Fruit fly (Drosophila melanogaster) whole organism, embryonic: ENCODE results near the gene lili.

ENCODE experiments used
- Atf6 ChIP-seq: fragments of 200-800 bp; sonication (Bioruptor generic); IDR thresholded peaks from 2 replicates; pipeline ENCODE4 v1.3.6; 2022; ENCODE audit warnings: missing biosample characterization, missing genetic modification characterization
- C15 ChIP-seq: fragments of 200-800 bp; sonication (Bioruptor generic); IDR thresholded peaks from 3 replicates; pipeline ENCODE4 v1.3.6; 2022; ENCODE audit warnings: missing biosample characterization, missing genetic modification characterization
- CG10366 ChIP-seq: fragments of 200-800 bp; sonication (Bioruptor generic); IDR thresholded peaks from 2 replicates; pipeline ENCODE4 v1.3.6; 2022; ENCODE audit warnings: missing biosample characterization, missing genetic modification characterization
- CG10565 ChIP-seq: fragments of 200-800 bp; sonication (Bioruptor generic); optimal IDR thresholded peaks from 3 replicates; lab custom pipeline; 2016; ENCODE audit warnings: missing biosample characterization, mild to moderate bottlenecking, missing genetic modification characterization
- CG10959 ChIP-seq: fragments of 200-800 bp; sonication (Bioruptor generic); IDR thresholded peaks from 2 replicates; pipeline ENCODE4 v1.3.6; 2022; ENCODE audit warnings: missing biosample characterization, missing genetic modification characterization
- CG11696 ChIP-seq: fragments of 200-800 bp; sonication (Bioruptor generic); IDR thresholded peaks from 2 replicates; pipeline ENCODE4 v1.3.6; 2022; ENCODE audit warnings: missing biosample characterization, missing genetic modification characterization
- CG12071 ChIP-seq: fragments of 200-800 bp; sonication (Bioruptor generic); optimal IDR thresholded peaks from 3 replicates; lab custom pipeline; 2018; ENCODE audit warnings: missing biosample characterization, mild to moderate bottlenecking, missing genetic modification characterization
- CG12219 ChIP-seq: fragments of 200-800 bp; sonication (Bioruptor generic); optimal IDR thresholded peaks from 3 replicates; lab custom pipeline; 2018; ENCODE audit warnings: missing biosample characterization, mild to moderate bottlenecking, missing genetic modification characterization
- CG1603 ChIP-seq: fragments of 200-800 bp; sonication (Bioruptor generic); optimal IDR thresholded peaks from 2 replicates; lab custom pipeline; 2019; ENCODE audit warnings: missing biosample characterization, mild to moderate bottlenecking, missing genetic modification characterization, moderate library complexity
- CG33213 ChIP-seq: fragments of 200-800 bp; sonication (Bioruptor generic); optimal IDR thresholded peaks from 3 replicates; lab custom pipeline; 2016; ENCODE audit warnings: missing biosample characterization, missing genetic modification characterization
- CG3407 ChIP-seq: fragments of 200-800 bp; sonication (Bioruptor generic); optimal IDR thresholded peaks from 2 replicates; lab custom pipeline; 2018; ENCODE audit warnings: missing biosample characterization, mild to moderate bottlenecking, missing genetic modification characterization
- CG4424 ChIP-seq: fragments of 200-800 bp; sonication (Bioruptor generic); optimal IDR thresholded peaks from 3 replicates; lab custom pipeline; 2016; ENCODE audit warnings: missing biosample characterization, missing genetic modification characterization
- CG6683 ChIP-seq: fragments of 200-800 bp; sonication (Bioruptor generic); optimal IDR thresholded peaks from 2 replicates; lab custom pipeline; 2017; ENCODE audit warnings: missing biosample characterization, mild to moderate bottlenecking, missing genetic modification characterization, missing genetic modification reagents
- CG6813 ChIP-seq: fragments of 200-800 bp; sonication (Bioruptor generic); optimal IDR thresholded peaks from 2 replicates; lab custom pipeline; 2017; ENCODE audit warnings: missing biosample characterization, missing genetic modification characterization, mild to moderate bottlenecking, moderate library complexity, missing genetic modification reagents
- CG7271 ChIP-seq: fragments of 200-800 bp; sonication (Bioruptor generic); optimal IDR thresholded peaks from 2 replicates; lab custom pipeline; 2018; ENCODE audit warnings: missing biosample characterization, mild to moderate bottlenecking, missing genetic modification characterization, moderate library complexity
- CG7786 ChIP-seq: fragments of 200-800 bp; sonication (Bioruptor generic); optimal IDR thresholded peaks from 2 replicates; lab custom pipeline; 2016; ENCODE audit warnings: missing biosample characterization, missing genetic modification characterization
- CG8281 ChIP-seq: fragments of 200-800 bp; sonication (Bioruptor generic); optimal IDR thresholded peaks from 2 replicates; lab custom pipeline; 2018; ENCODE audit warnings: missing biosample characterization, mild to moderate bottlenecking, missing genetic modification characterization, moderate library complexity
- CrebB ChIP-seq: fragments of 200-800 bp; sonication (Bioruptor generic); optimal IDR thresholded peaks from 3 replicates; lab custom pipeline; 2018; ENCODE audit warnings: missing biosample characterization, mild to moderate bottlenecking, missing genetic modification characterization
- Dad ChIP-seq: fragments of 200-800 bp; sonication (Bioruptor generic); optimal IDR thresholded peaks from 3 replicates; lab custom pipeline; 2016; ENCODE audit warnings: missing biosample characterization, missing genetic modification characterization
- Dbx ChIP-seq: fragments of 200-800 bp; sonication (Bioruptor generic); IDR thresholded peaks from 3 replicates; pipeline ENCODE4 v1.3.6; 2022; ENCODE audit warnings: missing biosample characterization, missing genetic modification characterization
- Hmr ChIP-seq: fragments of 200-800 bp; sonication (Bioruptor generic); optimal IDR thresholded peaks from 3 replicates; lab custom pipeline; 2017; ENCODE audit warnings: mild to moderate bottlenecking, missing biosample characterization, missing genetic modification reagents, missing genetic modification characterization
- Hr3 ChIP-seq: fragments of 200-800 bp; sonication (Bioruptor generic); optimal IDR thresholded peaks from 3 replicates; lab custom pipeline; 2016; ENCODE audit warnings: missing biosample characterization, missing genetic modification characterization
- Med ChIP-seq: fragments of 200-800 bp; sonication (Bioruptor generic); peaks from one replicate; lab custom pipeline; 2016; ENCODE audit warnings: missing biosample characterization, missing genetic modification characterization, mild to moderate bottlenecking, inconsistent platforms, moderate library complexity
- NK7.1 ChIP-seq: fragments of 200-800 bp; sonication (Bioruptor generic); optimal IDR thresholded peaks from 3 replicates; lab custom pipeline; 2016; ENCODE audit warnings: missing biosample characterization, missing genetic modification characterization
- Oaz ChIP-seq: fragments of 200-800 bp; sonication (Bioruptor generic); IDR thresholded peaks from 2 replicates; pipeline ENCODE4 v1.3.6; 2022; ENCODE audit warnings: missing biosample characterization, missing genetic modification characterization
- Oli ChIP-seq: fragments of 200-800 bp; sonication (Bioruptor generic); optimal IDR thresholded peaks from 2 replicates; lab custom pipeline; 2018; ENCODE audit warnings: missing biosample characterization, mild to moderate bottlenecking, missing genetic modification characterization, moderate library complexity
- PHDP ChIP-seq: fragments of 200-800 bp; sonication (Bioruptor generic); optimal IDR thresholded peaks from 3 replicates; lab custom pipeline; 2018; ENCODE audit warnings: missing biosample characterization, mild to moderate bottlenecking, missing genetic modification characterization, moderate library complexity
- Pdp1 ChIP-seq, 2 experiments: fragments of 200-800 bp; sonication (Bioruptor generic); optimal IDR thresholded peaks; 3 replicates each; lab custom pipeline; 2016; ENCODE audit warnings: missing biosample characterization in 2 of 2, missing genetic modification characterization in 2 of 2, mild to moderate bottlenecking in 1 of 2, moderate library complexity in 1 of 2
- Sox102F ChIP-seq: fragments of 200-800 bp; sonication (Bioruptor generic); optimal IDR thresholded peaks from 2 replicates; lab custom pipeline; 2018; ENCODE audit warnings: missing biosample characterization, mild to moderate bottlenecking, missing genetic modification characterization, moderate library complexity
- Xrp1 ChIP-seq: fragments of 200-800 bp; sonication (Bioruptor generic); IDR thresholded peaks from 2 replicates; pipeline ENCODE4 v1.3.6; 2022; ENCODE audit warnings: missing biosample characterization, missing genetic modification characterization
- bsh ChIP-seq, 2 experiments: fragments of 200-800 bp; sonication (Bioruptor generic); optimal IDR thresholded peaks; 2 replicates each; lab custom pipeline; 2017 to 2018; ENCODE audit warnings: mild to moderate bottlenecking in 2 of 2, missing biosample characterization in 2 of 2, missing genetic modification characterization in 2 of 2, moderate library complexity in 1 of 2
- chif ChIP-seq, 2 experiments: fragments of 200-800 bp; sonication (Bioruptor generic); optimal IDR thresholded peaks; 3 replicates each; lab custom pipeline; 2016; ENCODE audit warnings: missing biosample characterization in 2 of 2, missing genetic modification characterization in 2 of 2
- crp ChIP-seq, 2 experiments: fragments of 200-800 bp; sonication (Bioruptor generic); optimal IDR thresholded peaks; 2 replicates in 1 of 2; 3 replicates in 1 of 2; lab custom pipeline; 2017; ENCODE audit warnings: missing biosample characterization in 2 of 2, missing genetic modification characterization in 2 of 2, mild to moderate bottlenecking in 1 of 2, moderate library complexity in 1 of 2
- dan ChIP-seq: fragments of 200-800 bp; sonication (Bioruptor generic); IDR thresholded peaks from 2 replicates; pipeline ENCODE4 v1.3.6; 2022; ENCODE audit warnings: missing biosample characterization, missing genetic modification characterization
- emc ChIP-seq: fragments of 200-800 bp; sonication (Bioruptor generic); optimal IDR thresholded peaks from 2 replicates; lab custom pipeline; 2016; ENCODE audit warnings: missing biosample characterization, missing genetic modification characterization
- eve ChIP-seq, 2 experiments: fragments of >200 bp; optimal IDR thresholded peaks; 2 replicates each; lab custom pipeline; 2017; ENCODE audit warnings: missing biosample characterization in 2 of 2, missing genetic modification characterization in 2 of 2
- eyg ChIP-seq: fragments of 200-800 bp; sonication (Bioruptor generic); optimal IDR thresholded peaks from 3 replicates; lab custom pipeline; 2016; ENCODE audit warnings: missing biosample characterization, missing genetic modification characterization
- ftz-f1 ChIP-seq: fragments of 200-800 bp; sonication (Bioruptor generic); optimal IDR thresholded peaks from 2 replicates; lab custom pipeline; 2016; ENCODE audit warnings: missing biosample characterization, missing genetic modification characterization
- grn ChIP-seq: fragments of 200-800 bp; sonication (Bioruptor generic); optimal IDR thresholded peaks from 3 replicates; lab custom pipeline; 2017; ENCODE audit warnings: missing biosample characterization, missing genetic modification characterization
- kay ChIP-seq: fragments of 200-800 bp; sonication (Bioruptor generic); optimal IDR thresholded peaks from 2 replicates; lab custom pipeline; 2016; ENCODE audit warnings: missing biosample characterization, missing genetic modification characterization
- pho ChIP-seq: fragments of 200-800 bp; sonication (Bioruptor generic); optimal IDR thresholded peaks from 2 replicates; lab custom pipeline; 2016; ENCODE audit warnings: missing biosample characterization, missing genetic modification characterization
- prd ChIP-seq, 3 experiments: fragments of >200 bp in 2 of 3; fragments of 200-800 bp in 1 of 3; sonication (Bioruptor generic) in 1 of 3; optimal IDR thresholded peaks in 2 of 3; IDR thresholded peaks in 1 of 3; 2 replicates in 2 of 3; 3 replicates in 1 of 3; pipeline versions ENCODE4 v1.3.6 to Lab custom; 2017 to 2022; ENCODE audit warnings: missing biosample characterization in 1 of 3, missing genetic modification characterization in 1 of 3
- pzg ChIP-seq: fragments of 200-800 bp; sonication (Bioruptor generic); optimal IDR thresholded peaks from 3 replicates; lab custom pipeline; 2018; ENCODE audit warnings: missing biosample characterization, mild to moderate bottlenecking, missing genetic modification characterization, moderate library complexity
- slp2 ChIP-seq: fragments of 200-800 bp; sonication (Bioruptor generic); optimal IDR thresholded peaks from 2 replicates; lab custom pipeline; 2016; ENCODE audit warnings: missing biosample characterization, missing genetic modification characterization
- tna ChIP-seq: fragments of 200-800 bp; sonication (Bioruptor generic); IDR thresholded peaks from 2 replicates; pipeline ENCODE4 v1.3.6; 2022; ENCODE audit warnings: missing biosample characterization, missing genetic modification characterization; ENCODE audit not compliant: partially characterized antibody
- trem ChIP-seq: fragments of 200-800 bp; optimal IDR thresholded peaks from 3 replicates; lab custom pipeline; 2019; ENCODE audit warnings: missing biosample characterization, mild to moderate bottlenecking, missing genetic modification characterization, moderate library complexity
- vfl ChIP-seq: fragments of 200-800 bp; sonication (Bioruptor generic); optimal IDR thresholded peaks from 2 replicates; lab custom pipeline; 2016; ENCODE audit warnings: missing biosample characterization, missing genetic modification characterization
- vnd ChIP-seq: fragments of 200-800 bp; sonication (Bioruptor generic); IDR thresholded peaks from 3 replicates; pipeline ENCODE4 v1.3.6; 2022; ENCODE audit warnings: missing biosample characterization, missing genetic modification characterization; ENCODE audit not compliant: partially characterized antibody

The lili gene

dm6 chr3R:24810844-24811625 is 2.8 kb downstream of the lili start (continued):
- TF ChIP-seq slp2 (GFP tag; lab: Kevin White, UChicago) (peak; percentile 78), Xrp1 (peak; percentile 90), CG7271 (tag; lab: Kevin White, UChicago) (no peak), CG12219 (GFP tag; lab: Kevin White, UChicago) (peak; percentile 92), CG10565 (peak; percentile 44), CG11696 (peak; percentile 88), Oaz (GFP tag; lab: Robert Waterston, UW) (peak; percentile 83), grn (GFP tag; lab: Kevin White, UChicago) (peak; percentile 10), Hmr (GFP tag; lab: Kevin White, UChicago) (peak; percentile 92), CG4424 (GFP tag; lab: Kevin White, UChicago) (peak; percentile 83), CG10366 (GFP tag; lab: Robert Waterston, UW) (peak; percentile 89), Dad (GFP tag; lab: Kevin White, UChicago) (peak; percentile 86), Hr3 (GFP tag; lab: Kevin White, UChicago) (peak; percentile 87), CG12071 (GFP tag; lab: Kevin White, UChicago) (peak; percentile 94), Atf6 (GFP tag; lab: Robert Waterston, UW) (peak; percentile 94), eve (GFP tag; optimal IDR thresholded peaks at IDR 0.05; lab: Kevin White, UChicago) (no peak), trem (peak; percentile 27), kay (GFP tag; lab: Kevin White, UChicago) (peak; percentile 73), CG33213 (GFP tag; lab: Kevin White, UChicago) (peak; percentile 45), bsh (GFP tag; optimal IDR thresholded peaks at IDR 0.05; lab: Kevin White, UChicago) (peak; percentile 84 to 90), CG10959 (peak; percentile 58; the same call in 1 of the 2 replicates), pho (GFP tag; lab: Kevin White, UChicago) (peak; percentile 76), CrebB (tag; lab: Kevin White, UChicago) (peak; percentile 87), eyg (GFP tag; lab: Kevin White, UChicago) (peak; percentile 64), CG7786 (GFP tag; lab: Kevin White, UChicago) (peak; percentile 92), vfl (GFP tag; lab: Kevin White, UChicago) (peak; percentile 75), Pdp1 (GFP tag; optimal IDR thresholded peaks at IDR 0.05; lab: Kevin White, UChicago) (peak; percentile 77 to 84), tna (GFP tag; lab: Robert Waterston, UW) (no peak), Med (GFP tag; lab: Kevin White, UChicago) (peak; percentile 99), C15 (GFP tag; lab: Robert Waterston, UW) (peak; percentile 83), CG6683 (GFP tag; lab: Kevin White, UChicago) (peak; percentile 70), ftz-f1 (GFP tag; lab: Kevin White, UChicago) (peak; percentile 40), CG3407 (GFP tag; lab: Kevin White, UChicago) (peak; percentile 60), crp (GFP tag; optimal IDR thresholded peaks at IDR 0.05; lab: Kevin White, UChicago) (peak in 1 of 2 experiments; percentile 39), dan (GFP tag; lab: Robert Waterston, UW) (peak; percentile 6; the same call in 1 of the 2 replicates), CG6813 (GFP tag; lab: Kevin White, UChicago) (peak; percentile 90), NK7.1 (GFP tag; lab: Kevin White, UChicago) (peak; percentile 67), emc (peak; percentile 83), CG1603 (tag; lab: Kevin White, UChicago) (peak; percentile 91), CG8281 (tag; lab: Kevin White, UChicago) (peak; percentile 73), Dbx (GFP tag; lab: Robert Waterston, UW) (peak; percentile 90), Oli (peak; percentile 89), pzg (peak; percentile 17), Sox102F (peak; percentile 92), PHDP (peak; percentile 92), chif (GFP tag; optimal IDR thresholded peaks at IDR 0.05; lab: Kevin White, UChicago) (peak; percentile 75 to 82), prd (optimal IDR thresholded peaks at IDR 0.05; lab: Kevin White, UChicago) (no peak), prd (GFP tag; IDR thresholded peaks at IDR 0.05; lab: Robert Waterston, UW) (peak; percentile 86), vnd (GFP tag; lab: Robert Waterston, UW) (no peak)
